Fruit fly (Drosophila melanogaster) whole organism, embryonic: ENCODE data around the gene SKIP.
A peak's percentile ranks its signal among the peaks of the same experiment; 100 is the strongest.

ENCODE experiments used
- B-H1 ChIP-seq: fragments of 200-800 bp; sonication (Bioruptor generic); IDR thresholded peaks from 3 replicates; pipeline ENCODE4 v1.3.6; 2022; ENCODE audit warnings: missing biosample characterization, missing genetic modification characterization
- CG11085 ChIP-seq: fragments of 200-800 bp; sonication (Bioruptor generic); IDR thresholded peaks from 2 replicates; pipeline ENCODE4 v1.3.6; 2022; ENCODE audit warnings: missing biosample characterization, missing genetic modification characterization
- CG11504 ChIP-seq: fragments of 200-800 bp; sonication (Bioruptor generic); optimal IDR thresholded peaks from 3 replicates; lab custom pipeline; 2019; ENCODE audit warnings: missing biosample characterization, mild to moderate bottlenecking, missing genetic modification characterization, moderate library complexity
- CG12391 ChIP-seq: fragments of 200-800 bp; sonication (Bioruptor generic); optimal IDR thresholded peaks from 3 replicates; lab custom pipeline; 2018; ENCODE audit warnings: missing biosample characterization, mild to moderate bottlenecking, missing genetic modification characterization, moderate library complexity
- CG12659 ChIP-seq: fragments of 200-800 bp; sonication (Bioruptor generic); optimal IDR thresholded peaks from 3 replicates; lab custom pipeline; 2017; ENCODE audit warnings: mild to moderate bottlenecking, missing biosample characterization, missing genetic modification reagents, missing genetic modification characterization
- CG15269 ChIP-seq: fragments of 200-800 bp; sonication (Bioruptor generic); optimal IDR thresholded peaks from 2 replicates; lab custom pipeline; 2018; ENCODE audit warnings: missing biosample characterization, mild to moderate bottlenecking, missing genetic modification characterization, moderate library complexity
- CG15514 ChIP-seq: fragments of 200-800 bp; sonication (Bioruptor generic); optimal IDR thresholded peaks from 3 replicates; lab custom pipeline; 2017; ENCODE audit warnings: missing biosample characterization, missing genetic modification characterization, mild to moderate bottlenecking, moderate library complexity, missing genetic modification reagents
- CG17359 ChIP-seq: fragments of 200-800 bp; sonication (Bioruptor generic); optimal IDR thresholded peaks from 3 replicates; lab custom pipeline; 2018; ENCODE audit warnings: missing biosample characterization, mild to moderate bottlenecking, missing genetic modification characterization, moderate library complexity
- CG1792 ChIP-seq: fragments of 200-800 bp; sonication (Bioruptor generic); optimal IDR thresholded peaks from 2 replicates; lab custom pipeline; 2016; ENCODE audit warnings: missing biosample characterization, missing genetic modification characterization
- CG2678 ChIP-seq: fragments of 200-800 bp; sonication (Bioruptor generic); optimal IDR thresholded peaks from 3 replicates; lab custom pipeline; 2019; ENCODE audit warnings: missing biosample characterization, mild to moderate bottlenecking, missing genetic modification characterization, moderate library complexity
- CG31365 ChIP-seq: fragments of 200-800 bp; sonication (Bioruptor generic); optimal IDR thresholded peaks from 2 replicates; lab custom pipeline; 2018; ENCODE audit warnings: missing biosample characterization, mild to moderate bottlenecking, missing genetic modification characterization
- CG32767 ChIP-seq: fragments of 200-800 bp; sonication (Bioruptor generic); IDR thresholded peaks from 2 replicates; pipeline ENCODE4 v1.3.6; 2022; ENCODE audit warnings: missing biosample characterization, missing genetic modification characterization
- CG7556 ChIP-seq: fragments of 200-800 bp; sonication (Bioruptor generic); optimal IDR thresholded peaks from 2 replicates; lab custom pipeline; 2017; ENCODE audit warnings: missing biosample characterization, mild to moderate bottlenecking, missing genetic modification characterization
- CG7839 ChIP-seq: fragments of 200-800 bp; sonication (Bioruptor generic); optimal IDR thresholded peaks from 3 replicates; lab custom pipeline; 2018; ENCODE audit warnings: missing biosample characterization, mild to moderate bottlenecking, missing genetic modification characterization, moderate library complexity
- CG8924 ChIP-seq: fragments of 200-800 bp; optimal IDR thresholded peaks from 3 replicates; lab custom pipeline; 2019; ENCODE audit warnings: missing biosample characterization, mild to moderate bottlenecking, missing genetic modification characterization, moderate library complexity
- CoRest ChIP-seq: fragments of 200-800 bp; sonication (Bioruptor generic); optimal IDR thresholded peaks from 3 replicates; lab custom pipeline; 2018; ENCODE audit warnings: missing biosample characterization, mild to moderate bottlenecking, missing genetic modification characterization, moderate library complexity
- D19A ChIP-seq: fragments of 200-800 bp; optimal IDR thresholded peaks from 3 replicates; lab custom pipeline; 2019; ENCODE audit warnings: missing biosample characterization, mild to moderate bottlenecking, missing genetic modification characterization, moderate library complexity
- Deaf1 ChIP-seq: fragments of 200-800 bp; optimal IDR thresholded peaks from 3 replicates; lab custom pipeline; 2019; ENCODE audit warnings: missing biosample characterization, mild to moderate bottlenecking, missing genetic modification characterization, moderate library complexity
- Dfd ChIP-seq, 2 experiments: fragments of >200 bp; optimal IDR thresholded peaks; 2 replicates each; lab custom pipeline; 2017; ENCODE audit warnings: missing biosample characterization in 2 of 2, missing genetic modification characterization in 2 of 2
- Hr51 ChIP-seq, 2 experiments: fragments of 200-800 bp; sonication (Bioruptor generic); optimal IDR thresholded peaks; 2 replicates in 1 of 2; 3 replicates in 1 of 2; lab custom pipeline; 2016 to 2018; ENCODE audit warnings: missing biosample characterization in 2 of 2, missing genetic modification characterization in 2 of 2, mild to moderate bottlenecking in 1 of 2, moderate library complexity in 1 of 2
- MTF-1 ChIP-seq: fragments of 200-800 bp; sonication (Bioruptor generic); optimal IDR thresholded peaks from 2 replicates; lab custom pipeline; 2018; ENCODE audit warnings: missing biosample characterization, mild to moderate bottlenecking, missing genetic modification characterization, borderline replicate concordance
- Max ChIP-seq: fragments of 200-800 bp; sonication (Bioruptor generic); optimal IDR thresholded peaks from 2 replicates; lab custom pipeline; 2016; ENCODE audit warnings: missing biosample characterization, mild to moderate bottlenecking, missing genetic modification characterization
- Meics ChIP-seq: fragments of 200-800 bp; sonication (Bioruptor generic); optimal IDR thresholded peaks from 2 replicates; lab custom pipeline; 2017; ENCODE audit warnings: missing biosample characterization, mild to moderate bottlenecking, missing genetic modification characterization
- NC2β ChIP-seq: fragments of 200-800 bp; sonication (Bioruptor generic); optimal IDR thresholded peaks from 2 replicates; lab custom pipeline; 2016; ENCODE audit warnings: missing biosample characterization, missing genetic modification characterization
- Nf-YC ChIP-seq: fragments of 200-800 bp; optimal IDR thresholded peaks from 3 replicates; lab custom pipeline; 2019; ENCODE audit warnings: missing biosample characterization, mild to moderate bottlenecking, missing genetic modification characterization, moderate library complexity
- Poxn ChIP-seq: fragments of 200-800 bp; sonication (Bioruptor generic); IDR thresholded peaks from 2 replicates; pipeline ENCODE4 v1.3.6; 2022; ENCODE audit warnings: missing biosample characterization, missing genetic modification characterization
- Sry-β ChIP-seq: fragments of 200-800 bp; sonication (Bioruptor generic); optimal IDR thresholded peaks from 2 replicates; lab custom pipeline; 2018; ENCODE audit warnings: missing biosample characterization, mild to moderate bottlenecking, missing genetic modification characterization, moderate library complexity
- Sry-δ ChIP-seq: fragments of 200-800 bp; sonication (Bioruptor generic); optimal IDR thresholded peaks from 2 replicates; lab custom pipeline; 2016; ENCODE audit warnings: missing biosample characterization, missing genetic modification characterization
- Vsx1 ChIP-seq: fragments of 200-800 bp; sonication (Bioruptor generic); optimal IDR thresholded peaks from 2 replicates; lab custom pipeline; 2017; ENCODE audit warnings: missing biosample characterization, mild to moderate bottlenecking, missing genetic modification characterization, missing genetic modification reagents
- abd-A ChIP-seq: fragments of 200-800 bp; sonication (Bioruptor generic); optimal IDR thresholded peaks from 3 replicates; lab custom pipeline; 2019; ENCODE audit warnings: missing biosample characterization, mild to moderate bottlenecking, missing genetic modification characterization, moderate library complexity
- ara ChIP-seq: fragments of 200-800 bp; sonication (Bioruptor generic); IDR thresholded peaks from 2 replicates; pipeline ENCODE4 v1.3.6; 2022; ENCODE audit warnings: missing biosample characterization, missing genetic modification characterization
- cwo ChIP-seq: fragments of 200-800 bp; sonication (Bioruptor generic); optimal IDR thresholded peaks from 3 replicates; lab custom pipeline; 2017; ENCODE audit warnings: missing biosample characterization, missing genetic modification characterization, mild to moderate bottlenecking, moderate library complexity, missing genetic modification reagents
- dimm ChIP-seq: fragments of 200-800 bp; sonication (Bioruptor generic); IDR thresholded peaks from 2 replicates; pipeline ENCODE4 v1.3.6; 2022; ENCODE audit warnings: missing biosample characterization, missing genetic modification characterization
- dysf ChIP-seq: fragments of 200-800 bp; sonication (Bioruptor generic); IDR thresholded peaks from 3 replicates; pipeline ENCODE4 v1.3.6; 2022; ENCODE audit warnings: missing biosample characterization, missing genetic modification characterization
- gem ChIP-seq: fragments of 200-800 bp; sonication (Bioruptor generic); optimal IDR thresholded peaks from 2 replicates; lab custom pipeline; 2019; ENCODE audit warnings: missing biosample characterization, mild to moderate bottlenecking, missing genetic modification characterization, moderate library complexity
- gro ChIP-seq: fragments of 200-800 bp; sonication (Bioruptor generic); optimal IDR thresholded peaks from 2 replicates; lab custom pipeline; 2016; ENCODE audit warnings: missing biosample characterization, missing genetic modification characterization
- ken ChIP-seq: fragments of 200-800 bp; sonication (Bioruptor generic); IDR thresholded peaks from 3 replicates; pipeline ENCODE4 v1.3.6; 2022; ENCODE audit warnings: missing biosample characterization, missing genetic modification characterization
- lab ChIP-seq: fragments of 200-800 bp; sonication (Bioruptor generic); optimal IDR thresholded peaks from 3 replicates; lab custom pipeline; 2017; ENCODE audit warnings: missing biosample characterization, missing genetic modification characterization, mild to moderate bottlenecking, moderate library complexity, missing genetic modification reagents
- mam ChIP-seq: fragments of 200-800 bp; sonication (Bioruptor generic); optimal IDR thresholded peaks from 3 replicates; lab custom pipeline; 2016; ENCODE audit warnings: missing biosample characterization, missing genetic modification characterization
- nau ChIP-seq: fragments of 200-800 bp; sonication (Bioruptor generic); optimal IDR thresholded peaks from 3 replicates; lab custom pipeline; 2017; ENCODE audit warnings: missing biosample characterization, mild to moderate bottlenecking, missing genetic modification characterization, missing genetic modification reagents
- otp ChIP-seq: fragments of 200-800 bp; sonication (Bioruptor generic); IDR thresholded peaks from 3 replicates; pipeline ENCODE4, ENCODE4 v1.3.6; 2022; ENCODE audit warnings: missing biosample characterization, missing genetic modification characterization
- scrt ChIP-seq: fragments of 200-800 bp; sonication (Bioruptor generic); optimal IDR thresholded peaks from 2 replicates; lab custom pipeline; 2018; ENCODE audit warnings: missing biosample characterization, mild to moderate bottlenecking, missing genetic modification characterization, moderate library complexity
- tap ChIP-seq: fragments of 200-800 bp; optimal IDR thresholded peaks from 3 replicates; lab custom pipeline; 2019; ENCODE audit warnings: missing biosample characterization, mild to moderate bottlenecking, missing genetic modification characterization, moderate library complexity
- z ChIP-seq: fragments of 200-800 bp; sonication (Bioruptor generic); IDR thresholded peaks from 3 replicates; pipeline ENCODE4 v1.3.6; 2022; ENCODE audit warnings: missing biosample characterization, missing genetic modification characterization

SKIP gene

dm6 chr3R:22269835-22270234, 136.2 kb downstream of the SKIP start (continued):
- TF ChIP-seq z (GFP tag; lab: Robert Waterston, UW) (no peak), Nf-YC (tag; lab: Kevin White, UChicago) (no peak), D19A (tag; lab: Kevin White, UChicago) (peak; percentile 87), gro (GFP tag; lab: Kevin White, UChicago) (no peak), scrt (GFP tag; lab: Kevin White, UChicago) (peak; percentile 6), Vsx1 (GFP tag; lab: Kevin White, UChicago) (no peak), Max (no peak), MTF-1 (GFP tag; lab: Kevin White, UChicago) (no peak), Deaf1 (tag; lab: Kevin White, UChicago) (no peak), CG15269 (no peak), CG12391 (peak; percentile 12), CG2678 (peak; percentile 63), lab (GFP tag; lab: Kevin White, UChicago) (peak; percentile 56), B-H1 (no peak), otp (GFP tag; lab: Robert Waterston, UW) (no peak), CG15514 (peak; percentile 2), CG7839 (tag; lab: Kevin White, UChicago) (peak; percentile 28), gem (peak; percentile 58), CG31365 (tag; lab: Kevin White, UChicago) (no peak), CG17359 (peak; percentile 35), CG11504 (tag; lab: Kevin White, UChicago) (peak; percentile 62), Sry-δ (GFP tag; lab: Kevin White, UChicago) (no peak), CG11085 (no peak), Sry-β (GFP tag; lab: Kevin White, UChicago) (no peak), mam (GFP tag; lab: Kevin White, UChicago) (no peak), Poxn (no peak), ara (GFP tag; lab: Robert Waterston, UW) (0 out of 2 replicates have a peak, but pooled peaks have one; percentile 34), CG12659 (GFP tag; lab: Kevin White, UChicago) (peak; percentile 4), CoRest (tag; lab: Kevin White, UChicago) (peak; percentile 32), tap (peak; percentile 21), Hr51 (GFP tag; optimal IDR thresholded peaks at IDR 0.05; lab: Kevin White, UChicago) (peak in 1 of 2 experiments; percentile 47), Meics (GFP tag; lab: Kevin White, UChicago) (peak; percentile 43), nau (GFP tag; lab: Kevin White, UChicago) (no peak), Dfd (GFP tag; optimal IDR thresholded peaks at IDR 0.05; lab: Kevin White, UChicago) (no peak), dysf (GFP tag; lab: Robert Waterston, UW) (0 out of 3 replicates have a peak, but pooled peaks have one; percentile 28), CG7556 (GFP tag; lab: Kevin White, UChicago) (peak; percentile 57), cwo (GFP tag; lab: Kevin White, UChicago) (no peak), CG8924 (peak; percentile 17), dimm (no peak), CG32767 (GFP tag; lab: Robert Waterston, UW) (no peak), ken (GFP tag; lab: Robert Waterston, UW) (no peak), NC2β (GFP tag; lab: Kevin White, UChicago) (no peak), abd-A (tag; lab: Kevin White, UChicago) (no peak), CG1792 (GFP tag; lab: Kevin White, UChicago) (no peak)
